Worm (Caenorhabditis elegans) whole organism, young adult: ENCODE measurements around the gene F52E1.9.

Experiments used
- B0261.1 ChIP-seq: sonication (generic microtip); optimal IDR thresholded peaks from 2 replicates; lab custom pipeline; 2016; ENCODE audit warnings: mild to moderate bottlenecking, missing genetic modification characterization, moderate library complexity, missing compliant biosample characterization
- F23B12.7 ChIP-seq: sonication (generic microtip); optimal IDR thresholded peaks from 2 replicates; lab custom pipeline; 2017; ENCODE audit warnings: missing genetic modification characterization, mild to moderate bottlenecking, missing compliant biosample characterization, antibody characterized with exemption, moderate library complexity; ENCODE audit not compliant: insufficient read depth
- F37B4.10 ChIP-seq: fragments of 200-800 bp; sonication (Bioruptor generic); IDR thresholded peaks from 2 replicates; pipeline ENCODE4 v1.3.6; 2022; ENCODE audit warnings: missing genetic modification characterization, missing compliant biosample characterization
- F39B2.1 ChIP-seq: fragments of 200-800 bp; sonication (Bioruptor generic); IDR thresholded peaks from 2 replicates; pipeline ENCODE4 v1.3.6; 2022; ENCODE audit warnings: missing genetic modification reagents, missing genetic modification characterization, missing compliant biosample characterization
- F52B5.7 ChIP-seq: sonication (generic microtip); optimal IDR thresholded peaks from 2 replicates; lab custom pipeline; 2016; ENCODE audit warnings: mild to moderate bottlenecking, missing genetic modification characterization, missing compliant biosample characterization
- F55B11.4 ChIP-seq: sonication (generic microtip); optimal IDR thresholded peaks from 2 replicates; lab custom pipeline; 2016; ENCODE audit warnings: missing compliant biosample characterization, missing genetic modification characterization, borderline replicate concordance; ENCODE audit not compliant: insufficient read depth
- K12H6.12 ChIP-seq: fragments of 200-800 bp; sonication (Bioruptor generic); optimal IDR thresholded peaks from 2 replicates; lab custom pipeline; 2018; ENCODE audit warnings: mild to moderate bottlenecking, missing genetic modification characterization, missing compliant biosample characterization
- Y53G8AR.9 ChIP-seq: fragments of 200-800 bp; sonication (Bioruptor generic); conservative IDR thresholded peaks from 2 replicates; pipeline ENCODE4 v1.3.6; 2022; ENCODE audit warnings: missing genetic modification reagents, missing genetic modification characterization, missing compliant biosample characterization
- Y67H2A.10 ChIP-seq: fragments of 200-800 bp; sonication (Bioruptor generic); conservative IDR thresholded peaks from 2 replicates; pipeline ENCODE4 v1.3.6; 2022; ENCODE audit warnings: missing genetic modification reagents, missing genetic modification characterization, missing compliant biosample characterization
- Y79H2A.3 ChIP-seq: fragments of 200-800 bp; sonication (Bioruptor generic); conservative IDR thresholded peaks from 2 replicates; pipeline ENCODE4 v1.3.6; 2022; ENCODE audit warnings: missing genetic modification reagents, missing genetic modification characterization, missing compliant biosample characterization
- Y95B8A.8 ChIP-seq: fragments of 200-800 bp; sonication (Bioruptor generic); IDR thresholded peaks from 2 replicates; pipeline ENCODE4 v1.3.6; 2022; ENCODE audit warnings: missing genetic modification reagents, missing genetic modification characterization, missing compliant biosample characterization
- ZK185.1 ChIP-seq: sonication (generic microtip); optimal IDR thresholded peaks from 2 replicates; lab custom pipeline; 2016; ENCODE audit warnings: mild to moderate bottlenecking, missing genetic modification characterization, missing compliant biosample characterization; ENCODE audit not compliant: poor library complexity, severe bottlenecking
- akir-1 ChIP-seq: fragments of 200-800 bp; sonication (Bioruptor generic); optimal IDR thresholded peaks from 2 replicates; lab custom pipeline; 2018; ENCODE audit warnings: mild to moderate bottlenecking, missing genetic modification characterization, moderate library complexity, missing compliant biosample characterization
- atf-7 ChIP-seq: sonication (generic microtip); optimal IDR thresholded peaks from 2 replicates; lab custom pipeline; 2017; ENCODE audit warnings: mild to moderate bottlenecking, missing genetic modification characterization, missing compliant biosample characterization
- athp-1 ChIP-seq: sonication (generic microtip); optimal IDR thresholded peaks from 2 replicates; lab custom pipeline; 2017; ENCODE audit warnings: mild to moderate bottlenecking, missing genetic modification characterization, missing compliant biosample characterization
- bed-2 ChIP-seq: fragments of 200-800 bp; sonication (Bioruptor generic); IDR thresholded peaks from 2 replicates; pipeline ENCODE4 v1.3.6; 2022; ENCODE audit warnings: missing genetic modification reagents, missing genetic modification characterization, missing compliant biosample characterization
- ceh-100 ChIP-seq: fragments of 200-800 bp; sonication (Bioruptor generic); IDR thresholded peaks from 2 replicates; pipeline ENCODE4 v1.3.6; 2022; ENCODE audit warnings: missing genetic modification reagents, missing genetic modification characterization, missing compliant biosample characterization
- ceh-79 ChIP-seq: sonication (generic microtip); optimal IDR thresholded peaks from 2 replicates; lab custom pipeline; 2017; ENCODE audit warnings: mild to moderate bottlenecking, missing genetic modification characterization, missing compliant biosample characterization
- ceh-91 ChIP-seq: fragments of 200-800 bp; sonication (Bioruptor generic); IDR thresholded peaks from 2 replicates; pipeline ENCODE4 v1.3.6; 2022; ENCODE audit warnings: missing genetic modification reagents, missing genetic modification characterization, missing compliant biosample characterization
- die-1 ChIP-seq: sonication (generic microtip); optimal IDR thresholded peaks from 2 replicates; lab custom pipeline; 2016; ENCODE audit warnings: missing genotype, mild to moderate bottlenecking, missing genetic modification characterization, missing compliant biosample characterization
- dox-1 ChIP-seq: fragments of 200-800 bp; sonication (Bioruptor generic); IDR thresholded peaks from 2 replicates; pipeline ENCODE4 v1.3.6; 2022; ENCODE audit warnings: missing genetic modification reagents, missing genetic modification characterization, missing compliant biosample characterization
- efl-1 ChIP-seq: fragments of 150-350 bp; optimal IDR thresholded peaks from 2 replicates; lab custom pipeline; 2014; ENCODE audit warnings: missing biosample characterization, missing genetic modification reagents, missing genetic modification characterization
- ekl-4 ChIP-seq: fragments of 200-800 bp; sonication (Bioruptor generic); IDR thresholded peaks from 2 replicates; pipeline ENCODE4 v1.3.6; 2022; ENCODE audit warnings: missing genetic modification reagents, missing genetic modification characterization, missing compliant biosample characterization
- gei-17 ChIP-seq: fragments of 200-800 bp; sonication (Bioruptor generic); optimal IDR thresholded peaks from 2 replicates; lab custom pipeline; 2018; ENCODE audit warnings: mild to moderate bottlenecking, missing genetic modification characterization, missing compliant biosample characterization
- him-1 ChIP-seq: sonication (generic microtip); optimal IDR thresholded peaks from 2 replicates; lab custom pipeline; 2016; ENCODE audit warnings: missing genotype, missing genetic modification reagents, missing genetic modification characterization, missing compliant biosample characterization
- hlh-26 ChIP-seq: fragments of 200-800 bp; sonication (Bioruptor generic); conservative IDR thresholded peaks from 2 replicates; pipeline ENCODE4 v1.3.6; 2022; ENCODE audit warnings: missing genetic modification reagents, missing genetic modification characterization, missing compliant biosample characterization
- hsf-1 ChIP-seq: fragments of 200-800 bp; sonication (Bioruptor generic); IDR thresholded peaks from 2 replicates; pipeline ENCODE4 v1.3.6; 2022; ENCODE audit warnings: missing genetic modification reagents, missing genetic modification characterization, missing compliant biosample characterization
- let-607 ChIP-seq, 2 experiments: fragments of 200-800 bp in 1 of 2; sonication (Bioruptor generic) in 1 of 2; sonication (generic microtip) in 1 of 2; optimal IDR thresholded peaks; 2 replicates each; lab custom pipeline; 2016 to 2018; ENCODE audit warnings: mild to moderate bottlenecking in 2 of 2, missing compliant biosample characterization in 2 of 2, missing genetic modification characterization in 2 of 2, moderate library complexity in 2 of 2, missing genotype in 1 of 2
- lir-1 ChIP-seq: fragments of 200-800 bp; sonication (Bioruptor generic); conservative IDR thresholded peaks from 2 replicates; pipeline ENCODE4 v1.3.6; 2022; ENCODE audit warnings: missing genetic modification reagents, missing genetic modification characterization, missing compliant biosample characterization
- lsl-1 ChIP-seq: fragments of 200-800 bp; sonication (Bioruptor generic); optimal IDR thresholded peaks from 2 replicates; lab custom pipeline; 2018; ENCODE audit warnings: mild to moderate bottlenecking, missing genetic modification characterization, moderate library complexity, missing compliant biosample characterization
- madf-8 ChIP-seq: fragments of 200-800 bp; sonication (Bioruptor generic); conservative IDR thresholded peaks from 2 replicates; pipeline ENCODE4 v1.3.6; 2022; ENCODE audit warnings: missing genetic modification reagents, missing genetic modification characterization, missing compliant biosample characterization
- mcd-1 ChIP-seq: fragments of 200-800 bp; sonication (Bioruptor generic); IDR thresholded peaks from 2 replicates; pipeline ENCODE4 v1.3.6; 2022; ENCODE audit warnings: missing genetic modification reagents, missing genetic modification characterization, missing compliant biosample characterization
- mel-28 ChIP-seq: sonication (generic microtip); optimal IDR thresholded peaks from 2 replicates; lab custom pipeline; 2016; ENCODE audit warnings: borderline replicate concordance, mild to moderate bottlenecking, missing genetic modification characterization, missing compliant biosample characterization
- mxl-1 ChIP-seq: sonication (generic microtip); optimal IDR thresholded peaks from 2 replicates; lab custom pipeline; 2016; ENCODE audit warnings: missing genetic modification characterization, missing compliant biosample characterization
- nhr-120 ChIP-seq: fragments of 200-800 bp; sonication (Bioruptor generic); IDR thresholded peaks from 2 replicates; pipeline ENCODE4 v1.3.6; 2022; ENCODE audit warnings: missing genetic modification characterization, missing compliant biosample characterization
- nhr-27 ChIP-seq: fragments of 200-800 bp; sonication (Bioruptor generic); optimal IDR thresholded peaks from 2 replicates; lab custom pipeline; 2018; ENCODE audit warnings: mild to moderate bottlenecking, missing genetic modification characterization, moderate library complexity, missing compliant biosample characterization
- pbrm-1 ChIP-seq: fragments of 200-800 bp; sonication (Bioruptor generic); IDR thresholded peaks from 2 replicates; pipeline ENCODE4 v1.3.6; 2022; ENCODE audit warnings: missing genetic modification reagents, missing genetic modification characterization, missing compliant biosample characterization
- repo-1 ChIP-seq: sonication (generic microtip); optimal IDR thresholded peaks from 2 replicates; lab custom pipeline; 2017; ENCODE audit warnings: mild to moderate bottlenecking, missing genetic modification characterization, missing compliant biosample characterization
- snpc-1.1 ChIP-seq: sonication (generic microtip); optimal IDR thresholded peaks from 2 replicates; lab custom pipeline; 2017; ENCODE audit warnings: missing genetic modification characterization, mild to moderate bottlenecking, missing compliant biosample characterization, antibody characterized with exemption, moderate library complexity, missing genotype, missing genetic modification reagents; ENCODE audit not compliant: insufficient read depth
- snpc-1.3 ChIP-seq: sonication (generic microtip); optimal IDR thresholded peaks from 2 replicates; lab custom pipeline; 2017; ENCODE audit warnings: missing genetic modification characterization, mild to moderate bottlenecking, missing compliant biosample characterization, antibody characterized with exemption, moderate library complexity, missing genotype, missing genetic modification reagents; ENCODE audit not compliant: insufficient read depth
- snpc-3.4 ChIP-seq: sonication (generic microtip); optimal IDR thresholded peaks from 2 replicates; lab custom pipeline; 2017; ENCODE audit warnings: missing genetic modification characterization, mild to moderate bottlenecking, missing compliant biosample characterization, antibody characterized with exemption, moderate library complexity, missing genotype, missing genetic modification reagents
- snpc-4 ChIP-seq, 5 experiments: fragments of 150-350 bp in 1 of 5; sonication (generic microtip) in 4 of 5; optimal IDR thresholded peaks; 2 replicates each; lab custom pipeline; 2014 to 2018; ENCODE audit warnings: missing genetic modification characterization in 5 of 5, missing biosample characterization in 3 of 5, antibody characterized with exemption in 2 of 5, mild to moderate bottlenecking in 2 of 5, missing compliant biosample characterization in 2 of 5, missing genotype in 2 of 5, moderate library complexity in 2 of 5, missing genetic modification reagents in 1 of 5
- tbx-9 ChIP-seq: sonication (generic microtip); optimal IDR thresholded peaks from 2 replicates; lab custom pipeline; 2016; ENCODE audit warnings: borderline replicate concordance, missing genetic modification characterization, inconsistent platforms, missing compliant biosample characterization
- unc-130 ChIP-seq: sonication (generic microtip); optimal IDR thresholded peaks from 2 replicates; lab custom pipeline; 2016; ENCODE audit warnings: missing genetic modification reagents, missing genetic modification characterization, missing compliant biosample characterization
- ztf-25 ChIP-seq: fragments of 200-800 bp; sonication (Bioruptor generic); IDR thresholded peaks from 2 replicates; pipeline ENCODE4 v1.3.6; 2022; ENCODE audit warnings: missing genetic modification reagents, missing genetic modification characterization, missing compliant biosample characterization
- ztf-26 ChIP-seq: sonication (generic microtip); optimal IDR thresholded peaks from 2 replicates; lab custom pipeline; 2017; ENCODE audit warnings: missing genetic modification characterization, missing compliant biosample characterization
- ztf-3 ChIP-seq: fragments of 200-800 bp; sonication (Bioruptor generic); optimal IDR thresholded peaks from 2 replicates; lab custom pipeline; 2018; ENCODE audit warnings: mild to moderate bottlenecking, missing genetic modification characterization, missing compliant biosample characterization

The F52E1.9 gene

DNA sequence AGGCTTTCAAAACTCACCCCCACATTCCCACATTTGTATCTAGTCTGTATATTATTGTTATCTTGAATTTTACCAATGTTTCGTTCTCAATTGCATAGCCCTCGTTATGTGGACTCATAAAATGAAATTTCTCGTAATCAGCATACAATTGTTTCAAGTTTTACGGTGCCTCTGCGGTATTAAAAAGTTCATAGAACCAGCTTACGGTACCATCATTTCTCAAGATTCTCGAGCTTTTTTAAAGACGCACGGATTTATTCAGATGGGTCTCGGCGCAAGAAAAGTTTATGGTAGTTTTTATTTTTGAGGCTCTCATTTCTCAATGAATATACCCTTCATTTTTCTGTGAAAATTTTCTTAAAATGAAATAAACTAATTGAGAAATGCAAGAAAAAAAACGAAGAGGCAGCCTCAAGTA lies 12.7 kb upstream of the F52E1.9 start (continued):
- TF ChIP-seq lir-1 (GFP tag; lab: Robert Waterston, UW) (no peak), K12H6.12 (no peak), efl-1 (GFP tag; lab: Kevin White, UChicago) (peak; percentile 33), hlh-26 (GFP tag; lab: Robert Waterston, UW) (no peak), ztf-26 (tag; lab: Kevin White, UChicago) (no peak), ekl-4 (GFP tag; lab: Robert Waterston, UW) (peak; percentile 87), repo-1 (peak; percentile 27), let-607 (tag; optimal IDR thresholded peaks at IDR 0.05; lab: Kevin White, UChicago) (no peak), Y53G8AR.9 (peak; percentile 88), nhr-120 (GFP tag; lab: Robert Waterston, UW) (no peak), ztf-3 (no peak), Y95B8A.8 (GFP tag; lab: Robert Waterston, UW) (peak; percentile 87), F39B2.1 (GFP tag; lab: Robert Waterston, UW) (peak; percentile 65; the same call in 1 of the 2 replicates), lsl-1 (GFP tag; lab: Kevin White, UChicago) (peak; percentile 71), akir-1 (GFP tag; lab: Kevin White, UChicago) (no peak), gei-17 (no peak), him-1 (tag; lab: Kevin White, UChicago) (peak; percentile 81), ZK185.1 (tag; lab: Kevin White, UChicago) (no peak), snpc-4 (GFP tag; optimal IDR thresholded peaks at IDR 0.05; lab: Kevin White, UChicago) (no peak), snpc-4 (tag; optimal IDR thresholded peaks at IDR 0.05; lab: Kevin White, UChicago) (peak in 2 of 4 experiments; percentile 44 to 52), mxl-1 (tag; lab: Kevin White, UChicago) (no peak), snpc-3.4 (tag; lab: Kevin White, UChicago) (no peak), dox-1 (GFP tag; lab: Robert Waterston, UW) (0 out of 2 replicates have a peak, but pooled peaks have one; percentile 32), F52B5.7 (peak; percentile 80), F37B4.10 (GFP tag; lab: Robert Waterston, UW) (no peak), ceh-100 (peak; percentile 56), snpc-1.1 (peak; percentile 30), F55B11.4 (tag; lab: Kevin White, UChicago) (no peak), athp-1 (tag; lab: Kevin White, UChicago) (peak; percentile 68), madf-8 (no peak), atf-7 (tag; lab: Kevin White, UChicago) (peak; percentile 56), ceh-79 (peak; percentile 66), F23B12.7 (tag; lab: Kevin White, UChicago) (no peak), snpc-1.3 (no peak), die-1 (tag; lab: Kevin White, UChicago) (no peak), nhr-27 (tag; lab: Kevin White, UChicago) (no peak), B0261.1 (tag; lab: Kevin White, UChicago) (no peak), mel-28 (tag; lab: Kevin White, UChicago) (no peak), Y67H2A.10 (GFP tag; lab: Robert Waterston, UW) (no peak), unc-130 (GFP tag; lab: Kevin White, UChicago) (peak; percentile 23), ztf-25 (no peak), bed-2 (GFP tag; lab: Robert Waterston, UW) (no peak), tbx-9 (tag; lab: Kevin White, UChicago) (no peak), pbrm-1 (peak; percentile 38), ceh-91 (GFP tag; lab: Robert Waterston, UW) (no peak), mcd-1 (GFP tag; lab: Robert Waterston, UW) (peak; percentile 43; the same call in 1 of the 2 replicates), hsf-1 (GFP tag; lab: Robert Waterston, UW) (peak; percentile 85), Y79H2A.3 (GFP tag; lab: Robert Waterston, UW) (peak; percentile 94)
